Fruit fly (Drosophila melanogaster) whole organism, embryonic: ENCODE measurements around the gene CG17572.

Source experiments
- Awh ChIP-seq: fragments of 200-800 bp; sonication (Bioruptor generic); IDR thresholded peaks from 2 replicates; pipeline ENCODE4, ENCODE4 v1.3.6; 2022; ENCODE audit warnings: missing biosample characterization, missing genetic modification characterization
- Bteb2 ChIP-seq: fragments of 200-800 bp; sonication (Bioruptor generic); optimal IDR thresholded peaks from 2 replicates; lab custom pipeline; 2016; ENCODE audit warnings: missing biosample characterization, missing genetic modification characterization
- CG10321 ChIP-seq: fragments of 200-800 bp; sonication (Bioruptor generic); IDR thresholded peaks from 2 replicates; pipeline ENCODE4 v1.3.6; 2022; ENCODE audit warnings: missing biosample characterization, missing genetic modification characterization
- CG10543 ChIP-seq: fragments of 200-800 bp; sonication (Bioruptor generic); optimal IDR thresholded peaks from 3 replicates; lab custom pipeline; 2017; ENCODE audit warnings: missing biosample characterization, mild to moderate bottlenecking, missing genetic modification characterization, moderate library complexity
- CG12155 ChIP-seq: fragments of 200-800 bp; sonication (Bioruptor generic); optimal IDR thresholded peaks from 3 replicates; lab custom pipeline; 2016; ENCODE audit warnings: missing biosample characterization, missing genetic modification characterization
- CG15269 ChIP-seq: fragments of 200-800 bp; sonication (Bioruptor generic); optimal IDR thresholded peaks from 2 replicates; lab custom pipeline; 2018; ENCODE audit warnings: missing biosample characterization, mild to moderate bottlenecking, missing genetic modification characterization, moderate library complexity
- CG15696 ChIP-seq: fragments of 200-800 bp; sonication (Bioruptor generic); optimal IDR thresholded peaks from 2 replicates; lab custom pipeline; 2019; ENCODE audit warnings: missing biosample characterization, mild to moderate bottlenecking, missing genetic modification characterization, moderate library complexity
- CG1603 ChIP-seq: fragments of 200-800 bp; sonication (Bioruptor generic); optimal IDR thresholded peaks from 2 replicates; lab custom pipeline; 2019; ENCODE audit warnings: missing biosample characterization, mild to moderate bottlenecking, missing genetic modification characterization, moderate library complexity
- CG16813 ChIP-seq: fragments of 200-800 bp; sonication (Bioruptor generic); IDR thresholded peaks from 3 replicates; pipeline ENCODE4 v1.3.6; 2022; ENCODE audit warnings: missing biosample characterization, missing genetic modification characterization; ENCODE audit not compliant: partially characterized antibody
- CG2678 ChIP-seq: fragments of 200-800 bp; sonication (Bioruptor generic); optimal IDR thresholded peaks from 3 replicates; lab custom pipeline; 2019; ENCODE audit warnings: missing biosample characterization, mild to moderate bottlenecking, missing genetic modification characterization, moderate library complexity
- CG3163 ChIP-seq: fragments of 200-800 bp; sonication (Bioruptor generic); optimal IDR thresholded peaks from 3 replicates; lab custom pipeline; 2016; ENCODE audit warnings: missing biosample characterization, missing genetic modification characterization
- CG34422 ChIP-seq: fragments of 200-800 bp; sonication (Bioruptor generic); IDR thresholded peaks from 3 replicates; pipeline ENCODE4 v1.3.6; 2022; ENCODE audit warnings: missing biosample characterization, missing genetic modification characterization
- CG4328 ChIP-seq: fragments of 200-800 bp; sonication (Bioruptor generic); optimal IDR thresholded peaks from 3 replicates; lab custom pipeline; 2017; ENCODE audit warnings: missing biosample characterization, missing genetic modification reagents, missing genetic modification characterization
- CG5245 ChIP-seq: fragments of 200-800 bp; sonication (Bioruptor generic); optimal IDR thresholded peaks from 3 replicates; lab custom pipeline; 2016; ENCODE audit warnings: missing biosample characterization, missing genetic modification characterization
- CG6854 ChIP-seq: fragments of 200-800 bp; sonication (Bioruptor generic); optimal IDR thresholded peaks from 3 replicates; lab custom pipeline; 2017; ENCODE audit warnings: missing biosample characterization, mild to moderate bottlenecking, missing genetic modification characterization
- CG7839 ChIP-seq: fragments of 200-800 bp; sonication (Bioruptor generic); optimal IDR thresholded peaks from 3 replicates; lab custom pipeline; 2018; ENCODE audit warnings: missing biosample characterization, mild to moderate bottlenecking, missing genetic modification characterization, moderate library complexity
- CG9437 ChIP-seq: fragments of 200-800 bp; sonication (Bioruptor generic); optimal IDR thresholded peaks from 2 replicates; lab custom pipeline; 2018; ENCODE audit warnings: missing biosample characterization, mild to moderate bottlenecking, missing genetic modification characterization
- CG9932 ChIP-seq: fragments of 200-800 bp; sonication (Bioruptor generic); IDR thresholded peaks from 2 replicates; pipeline ENCODE4 v1.3.6; 2022; ENCODE audit warnings: missing biosample characterization, missing genetic modification characterization
- CrebB ChIP-seq: fragments of 200-800 bp; sonication (Bioruptor generic); optimal IDR thresholded peaks from 3 replicates; lab custom pipeline; 2018; ENCODE audit warnings: missing biosample characterization, mild to moderate bottlenecking, missing genetic modification characterization
- Dip3 ChIP-seq: fragments of 200-800 bp; sonication (Bioruptor generic); optimal IDR thresholded peaks from 3 replicates; lab custom pipeline; 2016; ENCODE audit warnings: missing biosample characterization, missing genetic modification characterization
- ERR ChIP-seq: fragments of 200-800 bp; sonication (Bioruptor generic); optimal IDR thresholded peaks from 2 replicates; lab custom pipeline; 2016; ENCODE audit warnings: missing biosample characterization, missing genetic modification characterization
- Hr39 ChIP-seq: fragments of >200 bp; optimal IDR thresholded peaks from 2 replicates; lab custom pipeline; 2017
- MTF-1 ChIP-seq: fragments of 200-800 bp; sonication (Bioruptor generic); optimal IDR thresholded peaks from 2 replicates; lab custom pipeline; 2018; ENCODE audit warnings: missing biosample characterization, mild to moderate bottlenecking, missing genetic modification characterization, borderline replicate concordance
- Max ChIP-seq: fragments of 200-800 bp; sonication (Bioruptor generic); optimal IDR thresholded peaks from 2 replicates; lab custom pipeline; 2016; ENCODE audit warnings: missing biosample characterization, mild to moderate bottlenecking, missing genetic modification characterization
- Mrtf ChIP-seq: fragments of 200-800 bp; sonication (Bioruptor generic); IDR thresholded peaks from 3 replicates; pipeline ENCODE4 v1.3.6; 2022; ENCODE audit warnings: missing biosample characterization, missing genetic modification characterization
- NFAT ChIP-seq: fragments of 200-800 bp; sonication (Bioruptor generic); IDR thresholded peaks from 2 replicates; pipeline ENCODE4 v1.3.6; 2022; ENCODE audit warnings: missing biosample characterization, missing genetic modification characterization
- Neu2 ChIP-seq: fragments of 200-800 bp; sonication (Bioruptor generic); optimal IDR thresholded peaks from 3 replicates; lab custom pipeline; 2016; ENCODE audit warnings: missing biosample characterization, missing genetic modification characterization, borderline replicate concordance
- Optix ChIP-seq: fragments of 200-800 bp; sonication (Bioruptor generic); IDR thresholded peaks from 3 replicates; pipeline ENCODE4 v1.3.6; 2022; ENCODE audit warnings: missing biosample characterization, missing genetic modification characterization
- Sox102F ChIP-seq: fragments of 200-800 bp; sonication (Bioruptor generic); optimal IDR thresholded peaks from 2 replicates; lab custom pipeline; 2018; ENCODE audit warnings: missing biosample characterization, mild to moderate bottlenecking, missing genetic modification characterization, moderate library complexity
- Usf ChIP-seq: fragments of 200-800 bp; sonication (Bioruptor generic); optimal IDR thresholded peaks from 2 replicates; lab custom pipeline; 2017; ENCODE audit warnings: missing genotype, missing biosample characterization, missing genetic modification characterization
- Xrp1 ChIP-seq: fragments of 200-800 bp; sonication (Bioruptor generic); IDR thresholded peaks from 2 replicates; pipeline ENCODE4 v1.3.6; 2022; ENCODE audit warnings: missing biosample characterization, missing genetic modification characterization
- ap ChIP-seq: fragments of 200-800 bp; sonication (Bioruptor generic); IDR thresholded peaks from 2 replicates; pipeline ENCODE4 v1.3.6; 2022; ENCODE audit warnings: missing biosample characterization, missing genetic modification characterization
- ara ChIP-seq: fragments of 200-800 bp; sonication (Bioruptor generic); IDR thresholded peaks from 2 replicates; pipeline ENCODE4 v1.3.6; 2022; ENCODE audit warnings: missing biosample characterization, missing genetic modification characterization
- cg ChIP-seq: fragments of 200-800 bp; sonication (Bioruptor generic); optimal IDR thresholded peaks from 3 replicates; lab custom pipeline; 2019; ENCODE audit warnings: missing biosample characterization, mild to moderate bottlenecking, missing genetic modification characterization, moderate library complexity
- chinmo ChIP-seq: fragments of 200-800 bp; sonication (Bioruptor generic); IDR thresholded peaks from 4 replicates; pipeline ENCODE4 v1.3.6; 2022; ENCODE audit warnings: missing biosample characterization, missing genetic modification characterization; ENCODE audit not compliant: partially characterized antibody
- ci ChIP-seq: fragments of 200-800 bp; sonication (Bioruptor generic); IDR thresholded peaks from 3 replicates; pipeline ENCODE4 v1.3.6; 2022; ENCODE audit warnings: missing biosample characterization, missing genetic modification characterization
- disco-r ChIP-seq: fragments of 200-800 bp; sonication (Bioruptor generic); optimal IDR thresholded peaks from 2 replicates; lab custom pipeline; 2016; ENCODE audit warnings: missing biosample characterization, missing genetic modification characterization
- fd3F ChIP-seq: fragments of 200-800 bp; sonication (Bioruptor generic); optimal IDR thresholded peaks from 2 replicates; lab custom pipeline; 2018; ENCODE audit warnings: missing biosample characterization, mild to moderate bottlenecking, missing genetic modification characterization, moderate library complexity
- kay ChIP-seq: fragments of 200-800 bp; sonication (Bioruptor generic); optimal IDR thresholded peaks from 2 replicates; lab custom pipeline; 2016; ENCODE audit warnings: missing biosample characterization, missing genetic modification characterization
- nerfin-2 ChIP-seq: fragments of 200-800 bp; sonication (Bioruptor generic); IDR thresholded peaks from 2 replicates; pipeline ENCODE4 v1.3.6; 2022; ENCODE audit warnings: missing biosample characterization, missing genetic modification characterization; ENCODE audit not compliant: partially characterized antibody
- pita ChIP-seq: fragments of 200-800 bp; sonication (Bioruptor generic); optimal IDR thresholded peaks from 2 replicates; lab custom pipeline; 2017; ENCODE audit warnings: missing biosample characterization, mild to moderate bottlenecking, missing genetic modification characterization
- pzg ChIP-seq: fragments of 200-800 bp; sonication (Bioruptor generic); optimal IDR thresholded peaks from 3 replicates; lab custom pipeline; 2018; ENCODE audit warnings: missing biosample characterization, mild to moderate bottlenecking, missing genetic modification characterization, moderate library complexity
- repo ChIP-seq: fragments of 200-800 bp; sonication (Bioruptor generic); optimal IDR thresholded peaks from 2 replicates; lab custom pipeline; 2016; ENCODE audit warnings: missing biosample characterization, missing genetic modification characterization
- ro ChIP-seq: fragments of 200-800 bp; sonication (Bioruptor generic); IDR thresholded peaks from 2 replicates; pipeline ENCODE4 v1.3.6; 2022; ENCODE audit warnings: missing biosample characterization, missing genetic modification characterization
- schlank ChIP-seq: fragments of 200-800 bp; sonication (Bioruptor generic); optimal IDR thresholded peaks from 2 replicates; lab custom pipeline; 2018; ENCODE audit warnings: missing biosample characterization, mild to moderate bottlenecking, missing genetic modification characterization
- slbo ChIP-seq: fragments of 200-800 bp; sonication (Bioruptor generic); IDR thresholded peaks from 2 replicates; pipeline ENCODE4 v1.3.6; 2022; ENCODE audit warnings: missing biosample characterization, missing genetic modification characterization
- so ChIP-seq: fragments of 200-800 bp; sonication (Bioruptor generic); IDR thresholded peaks from 3 replicates; pipeline ENCODE4 v1.3.6; 2022; ENCODE audit warnings: missing biosample characterization, missing genetic modification characterization
- sug ChIP-seq: fragments of 200-800 bp; optimal IDR thresholded peaks from 2 replicates; lab custom pipeline; 2019; ENCODE audit warnings: missing biosample characterization, mild to moderate bottlenecking, missing genetic modification characterization, moderate library complexity
- wdn ChIP-seq: fragments of 200-800 bp; sonication (Bioruptor generic); IDR thresholded peaks from 2 replicates; pipeline ENCODE4 v1.3.6; 2022; ENCODE audit warnings: missing biosample characterization, missing genetic modification characterization

CG17572 gene

DNA sequence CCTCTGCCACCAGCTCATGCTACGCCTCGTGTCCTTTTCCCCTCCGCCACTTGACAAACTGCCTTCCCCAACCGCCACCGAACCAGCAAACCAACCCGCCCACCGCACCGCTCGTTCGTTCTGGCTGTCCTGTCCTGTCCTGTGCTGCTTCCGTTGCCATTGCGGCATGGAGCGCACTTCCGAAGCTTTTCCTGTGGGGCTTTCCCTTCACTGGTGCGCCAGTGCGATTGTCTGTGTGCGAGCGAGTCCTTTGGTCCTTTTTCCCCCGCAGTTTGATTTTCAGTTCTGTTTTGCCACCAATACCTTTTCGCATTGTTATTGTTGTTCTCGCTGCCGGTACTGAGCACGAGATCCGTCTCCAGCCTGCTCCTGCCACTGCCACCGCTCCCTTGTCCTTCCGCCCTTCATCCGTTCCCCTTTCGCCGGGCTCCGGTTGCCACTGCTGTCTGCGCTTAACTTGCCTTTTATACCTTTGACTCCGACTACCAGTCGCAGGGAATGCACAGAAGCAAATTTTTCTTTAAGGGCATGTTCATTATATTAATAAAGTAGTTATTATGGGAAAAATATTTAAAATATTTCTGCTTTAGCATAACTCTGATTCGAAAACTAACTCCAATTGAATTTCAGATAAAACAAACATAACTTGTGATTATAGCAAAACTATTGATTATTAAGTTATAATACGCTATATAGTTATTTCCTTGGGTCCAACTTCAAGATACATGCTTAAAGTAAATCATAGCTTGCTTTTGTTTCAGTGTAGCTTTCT lies 49.8 kb downstream of the CG17572 start (continued):
- no peak for TF ChIP-seq ERR
- TF ChIP-seq CG15269 (tag; lab: Kevin White, UChicago), result peak; percentile 84
- TF ChIP-seq CG7839 (tag; lab: Kevin White, UChicago), result peak; percentile 82
- TF ChIP-seq CG15696 (tag; lab: Kevin White, UChicago), result peak; percentile 9
- no peak for TF ChIP-seq Neu2 (GFP tag; lab: Kevin White, UChicago)
- TF ChIP-seq chinmo (GFP tag; lab: Robert Waterston, UW), result 0 out of 4 replicates have a peak, but pooled peaks have one; percentile 38
- TF ChIP-seq CG3163 (GFP tag; lab: Kevin White, UChicago), result no peak
- no peak for TF ChIP-seq wdn
- no peak for TF ChIP-seq pita (GFP tag; lab: Kevin White, UChicago)
- TF ChIP-seq CG34422 (GFP tag; lab: Robert Waterston, UW), result no peak
- TF ChIP-seq Optix (GFP tag; lab: Robert Waterston, UW), result no peak
- peak; percentile 21 for TF ChIP-seq Max
- TF ChIP-seq ci (GFP tag; lab: Robert Waterston, UW), result no peak
- TF ChIP-seq Awh, result no peak
- TF ChIP-seq Xrp1 (GFP tag; lab: Robert Waterston, UW), result peak; percentile 23; the same call in 1 of the 2 replicates
- no peak for TF ChIP-seq Mrtf
- TF ChIP-seq CG10321, result no peak
- peak; percentile 62 for TF ChIP-seq CG9437 (GFP tag; lab: Kevin White, UChicago)
- TF ChIP-seq ap, result no peak
- TF ChIP-seq kay, result peak; percentile 23
- no peak for TF ChIP-seq nerfin-2 (GFP tag; lab: Robert Waterston, UW)
- no peak for TF ChIP-seq pzg (GFP tag; lab: Kevin White, UChicago)
- no peak for TF ChIP-seq NFAT (GFP tag; lab: Robert Waterston, UW)
- peak; percentile 53 for TF ChIP-seq CG6854 (GFP tag; lab: Kevin White, UChicago)
- TF ChIP-seq Usf (GFP tag; lab: Kevin White, UChicago), result no peak
- no peak for TF ChIP-seq disco-r (GFP tag; lab: Kevin White, UChicago)
- peak; percentile 40 for TF ChIP-seq Bteb2 (GFP tag; lab: Kevin White, UChicago)
- peak; percentile 67 for TF ChIP-seq sug (tag; lab: Kevin White, UChicago)
- peak; percentile 75 for TF ChIP-seq Sox102F (GFP tag; lab: Kevin White, UChicago)
- TF ChIP-seq Hr39 (lab: Kevin White, UChicago), result no peak
- TF ChIP-seq cg (GFP tag; lab: Kevin White, UChicago), result no peak
- peak; percentile 60; the same call in 1 of the 3 replicates for TF ChIP-seq so (GFP tag; lab: Robert Waterston, UW)
- no peak for TF ChIP-seq repo (GFP tag; lab: Kevin White, UChicago)
- no peak for TF ChIP-seq CrebB
- TF ChIP-seq ro (GFP tag; lab: Robert Waterston, UW), result no peak
- TF ChIP-seq CG2678 (tag; lab: Kevin White, UChicago), result peak; percentile 92
- TF ChIP-seq slbo, result peak; percentile 67
- TF ChIP-seq fd3F (GFP tag; lab: Kevin White, UChicago), result peak; percentile 47
- peak; percentile 80 for TF ChIP-seq CG10543
- no peak for TF ChIP-seq CG16813
- no peak for TF ChIP-seq MTF-1 (GFP tag; lab: Kevin White, UChicago)
- TF ChIP-seq ara (GFP tag; lab: Robert Waterston, UW), result 0 out of 2 replicates have a peak, but pooled peaks have one; percentile 14
- TF ChIP-seq CG12155, result peak; percentile 32
- peak; percentile 24 for TF ChIP-seq CG1603 (tag; lab: Kevin White, UChicago)
- TF ChIP-seq CG4328 (GFP tag; lab: Kevin White, UChicago), result peak; percentile 73
- TF ChIP-seq CG9932 (GFP tag; lab: Robert Waterston, UW), result no peak
- no peak for TF ChIP-seq Dip3
- no peak for TF ChIP-seq CG5245 (GFP tag; lab: Kevin White, UChicago)
- TF ChIP-seq schlank (tag; lab: Kevin White, UChicago), result peak; percentile 21
